Worm (Caenorhabditis elegans) whole organism, late embryonic: ENCODE data around the gene C02B8.3.

ENCODE experiments used
- C08G9.2 ChIP-seq: sonication (generic microtip); optimal IDR thresholded peaks from 2 replicates; lab custom pipeline; 2016; ENCODE audit warnings: mild to moderate bottlenecking, missing genetic modification characterization, moderate library complexity, missing compliant biosample characterization
- C38D4.7 ChIP-seq: fragments of 200-800 bp; sonication (Bioruptor generic); optimal IDR thresholded peaks from 2 replicates; lab custom pipeline; 2018; ENCODE audit warnings: mild to moderate bottlenecking, missing genetic modification characterization, moderate library complexity, missing compliant biosample characterization
- F13H6.1 ChIP-seq: sonication (generic microtip); optimal IDR thresholded peaks from 2 replicates; lab custom pipeline; 2016; ENCODE audit warnings: missing genetic modification characterization, missing compliant biosample characterization
- K09A11.1 ChIP-seq: sonication (generic microtip); optimal IDR thresholded peaks from 2 replicates; lab custom pipeline; 2017; ENCODE audit warnings: antibody characterized with exemption, mild to moderate bottlenecking, missing genetic modification characterization, missing compliant biosample characterization; ENCODE audit not compliant: insufficient read depth
- ama-1 ChIP-seq: fragments of 150-350 bp; optimal IDR thresholded peaks from 2 replicates; lab custom pipeline; 2014
- ceh-18 ChIP-seq: sonication (generic microtip); optimal IDR thresholded peaks from 2 replicates; lab custom pipeline; 2016; ENCODE audit warnings: missing genetic modification characterization, missing compliant biosample characterization
- ceh-19 ChIP-seq: fragments of 200-800 bp; sonication (Bioruptor generic); optimal IDR thresholded peaks from 2 replicates; lab custom pipeline; 2018; ENCODE audit warnings: mild to moderate bottlenecking, missing genetic modification characterization, missing compliant biosample characterization
- ceh-24 ChIP-seq: sonication (generic microtip); optimal IDR thresholded peaks from 2 replicates; lab custom pipeline; 2016; ENCODE audit warnings: mild to moderate bottlenecking, missing genetic modification characterization, missing compliant biosample characterization
- ceh-30 ChIP-seq: fragments of 150-350 bp; optimal IDR thresholded peaks from 2 replicates; lab custom pipeline; 2014; ENCODE audit warnings: missing biosample characterization, missing genetic modification characterization
- ceh-34 ChIP-seq: sonication (generic microtip); optimal IDR thresholded peaks from 2 replicates; lab custom pipeline; 2016; ENCODE audit warnings: mild to moderate bottlenecking, missing genetic modification characterization, missing compliant biosample characterization
- ceh-6 ChIP-seq: fragments of 200-800 bp; sonication (Bioruptor generic); optimal IDR thresholded peaks from 2 replicates; lab custom pipeline; 2018; ENCODE audit warnings: mild to moderate bottlenecking, missing genetic modification characterization, missing compliant biosample characterization
- ceh-9 ChIP-seq: sonication (generic microtip); optimal IDR thresholded peaks from 2 replicates; lab custom pipeline; 2016; ENCODE audit warnings: mild to moderate bottlenecking, missing genetic modification characterization, inconsistent platforms, missing compliant biosample characterization
- che-1 ChIP-seq: sonication (generic microtip); optimal IDR thresholded peaks from 2 replicates; lab custom pipeline; 2016; ENCODE audit warnings: mild to moderate bottlenecking, missing genetic modification characterization, missing compliant biosample characterization
- dmd-4 ChIP-seq: sonication (generic microtip); optimal IDR thresholded peaks from 2 replicates; lab custom pipeline; 2016; ENCODE audit warnings: borderline replicate concordance, missing genetic modification characterization, missing compliant biosample characterization
- dve-1 ChIP-seq: sonication (generic microtip); optimal IDR thresholded peaks from 2 replicates; lab custom pipeline; 2017; ENCODE audit warnings: antibody characterized with exemption, mild to moderate bottlenecking, missing genetic modification characterization, missing compliant biosample characterization
- elt-2 ChIP-seq: sonication (generic microtip); optimal IDR thresholded peaks from 2 replicates; lab custom pipeline; 2016; ENCODE audit warnings: missing genetic modification reagents, missing genetic modification characterization, missing compliant biosample characterization
- eyg-1 ChIP-seq: sonication (generic microtip); optimal IDR thresholded peaks from 2 replicates; lab custom pipeline; 2016; ENCODE audit warnings: missing genotype, missing genetic modification characterization, missing compliant biosample characterization
- fkh-10 ChIP-seq: fragments of 150-350 bp; optimal IDR thresholded peaks from 2 replicates; lab custom pipeline; 2014; ENCODE audit warnings: missing biosample characterization, missing genetic modification reagents, missing genetic modification characterization
- hlh-13 ChIP-seq: fragments of 200-800 bp; sonication (Bioruptor generic); optimal IDR thresholded peaks from 2 replicates; lab custom pipeline; 2018; ENCODE audit warnings: mild to moderate bottlenecking, missing genetic modification characterization, missing compliant biosample characterization
- hlh-15 ChIP-seq: sonication (generic microtip); optimal IDR thresholded peaks from 2 replicates; lab custom pipeline; 2016; ENCODE audit warnings: missing genetic modification characterization, missing compliant biosample characterization
- hlh-8 ChIP-seq: sonication (generic microtip); optimal IDR thresholded peaks from 2 replicates; lab custom pipeline; 2016; ENCODE audit warnings: missing genotype, missing genetic modification characterization, missing compliant biosample characterization
- lim-6 ChIP-seq: sonication (generic microtip); optimal IDR thresholded peaks from 2 replicates; lab custom pipeline; 2016; ENCODE audit warnings: missing genetic modification characterization, missing compliant biosample characterization
- nfya-1 ChIP-seq: sonication (generic microtip); optimal IDR thresholded peaks from 2 replicates; lab custom pipeline; 2017; ENCODE audit warnings: missing genetic modification characterization, mild to moderate bottlenecking, missing compliant biosample characterization, antibody characterized with exemption, moderate library complexity
- nhr-11 ChIP-seq: fragments of 150-350 bp; optimal IDR thresholded peaks from 2 replicates; lab custom pipeline; 2014; ENCODE audit warnings: missing biosample characterization, missing genetic modification characterization
- odd-2 ChIP-seq: sonication (generic microtip); optimal IDR thresholded peaks from 2 replicates; lab custom pipeline; 2017; ENCODE audit warnings: antibody characterized with exemption, mild to moderate bottlenecking, missing genetic modification characterization, missing compliant biosample characterization
- pag-3 ChIP-seq: sonication (generic microtip); optimal IDR thresholded peaks from 2 replicates; lab custom pipeline; 2016; ENCODE audit warnings: missing compliant biosample characterization, missing genetic modification characterization, borderline replicate concordance
- pax-1 ChIP-seq: fragments of 150-350 bp; optimal IDR thresholded peaks from 2 replicates; lab custom pipeline; 2014; ENCODE audit warnings: missing biosample characterization, missing genetic modification characterization
- pha-4 ChIP-seq: fragments of 150-350 bp; optimal IDR thresholded peaks from 2 replicates; lab custom pipeline; 2018; ENCODE audit warnings: missing biosample characterization, missing genetic modification reagents, missing genetic modification characterization
- ref-2 ChIP-seq: sonication (generic microtip); optimal IDR thresholded peaks from 2 replicates; lab custom pipeline; 2016; ENCODE audit warnings: missing genetic modification characterization, missing compliant biosample characterization
- rnt-1 ChIP-seq: sonication (generic microtip); optimal IDR thresholded peaks from 2 replicates; lab custom pipeline; 2016; ENCODE audit warnings: missing genetic modification characterization, missing compliant biosample characterization
- sdc-2 ChIP-seq: sonication (generic microtip); optimal IDR thresholded peaks from 2 replicates; lab custom pipeline; 2016; ENCODE audit warnings: missing genotype, missing genetic modification characterization, missing compliant biosample characterization
- sox-4 ChIP-seq: sonication (generic microtip); optimal IDR thresholded peaks from 2 replicates; lab custom pipeline; 2017; ENCODE audit warnings: mild to moderate bottlenecking, missing genetic modification characterization, inconsistent platforms, missing compliant biosample characterization
- tbx-2 ChIP-seq: sonication (generic microtip); optimal IDR thresholded peaks from 2 replicates; lab custom pipeline; 2016; ENCODE audit warnings: missing genetic modification characterization, missing compliant biosample characterization
- ttx-3 ChIP-seq: sonication (generic microtip); optimal IDR thresholded peaks from 2 replicates; lab custom pipeline; 2016; ENCODE audit warnings: missing genetic modification reagents, missing genetic modification characterization, missing compliant biosample characterization
- unc-86 ChIP-seq: sonication (generic microtip); optimal IDR thresholded peaks from 2 replicates; lab custom pipeline; 2016; ENCODE audit warnings: missing genetic modification characterization, missing compliant biosample characterization
- zip-5 ChIP-seq: sonication (generic microtip); optimal IDR thresholded peaks from 2 replicates; lab custom pipeline; 2016; ENCODE audit warnings: missing genetic modification characterization, missing compliant biosample characterization

Gene C02B8.3

ce11 chrX:8109531-8109930 is 29.7 kb upstream of the C02B8.3 start:
- TF ChIP-seq tbx-2 (tag; lab: Kevin White, UChicago) (peak; percentile 19), dve-1 (no peak)

DNA sequence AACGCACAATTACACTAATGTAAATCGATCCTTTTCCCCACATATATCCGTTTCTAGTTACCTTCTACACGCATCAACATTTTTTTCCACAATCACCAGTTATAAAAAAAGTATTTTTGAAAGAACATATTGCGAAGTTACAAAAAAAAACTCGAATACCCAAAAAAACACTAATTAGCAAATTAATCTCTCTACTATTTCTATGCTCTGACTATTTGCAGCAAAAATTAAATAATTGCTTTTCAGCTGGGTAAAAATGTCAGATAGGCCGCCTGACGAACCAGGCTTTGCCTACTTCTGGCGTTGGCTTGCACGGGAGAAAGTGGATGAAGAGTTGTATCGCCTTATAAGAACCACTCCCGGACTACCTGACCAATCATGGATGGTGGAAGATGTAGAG is 29.1 kb upstream of the C02B8.3 start, which contains the start of gene K07E3.1:
Gene K07E3.1 (plus strand): TSS at position 247 of the 400 bp plus-strand sequence.
- TF ChIP-seq dmd-4 (tag; lab: Kevin White, UChicago) (no peak), odd-2 (no peak), fkh-10 (no peak), ama-1 (lab: Kevin White, UChicago) (no peak), rnt-1 (tag; lab: Kevin White, UChicago) (no peak), elt-2 (tag; lab: Kevin White, UChicago) (no peak), ref-2 (tag; lab: Kevin White, UChicago) (no peak), che-1 (tag; lab: Kevin White, UChicago) (no peak), ceh-34 (tag; lab: Kevin White, UChicago) (no peak), ceh-9 (tag; lab: Kevin White, UChicago) (no peak), ceh-19 (no peak), ceh-24 (tag; lab: Kevin White, UChicago) (no peak), tbx-2 (tag; lab: Kevin White, UChicago) (no peak), F13H6.1 (tag; lab: Kevin White, UChicago) (no peak), eyg-1 (tag; lab: Kevin White, UChicago) (no peak), unc-86 (tag; lab: Kevin White, UChicago) (no peak), nhr-11 (no peak), hlh-15 (no peak), C38D4.7 (GFP tag; lab: Kevin White, UChicago) (no peak), ttx-3 (tag; lab: Kevin White, UChicago) (no peak)

DNA sequence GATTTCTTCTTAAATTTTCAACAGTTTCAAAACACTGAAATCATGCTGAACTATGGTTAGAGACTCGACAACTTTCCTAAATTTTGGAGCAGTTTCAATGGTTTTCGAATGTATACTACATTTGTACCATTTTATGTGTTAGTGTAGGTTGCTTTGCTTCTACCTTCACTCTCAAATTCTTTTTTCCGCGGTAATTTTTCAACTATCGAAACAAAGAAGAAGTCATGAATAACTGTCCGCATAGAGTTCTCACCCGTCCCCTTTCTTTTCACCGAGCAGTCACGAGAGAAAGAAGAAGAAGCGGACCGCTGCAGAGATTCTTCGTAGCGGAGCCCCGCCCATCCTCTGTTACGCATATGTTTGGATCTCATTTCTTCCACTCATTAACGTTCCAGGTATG is 23.1 kb upstream of the C02B8.3 start, which contains the start of gene hlh-8:
Gene hlh-8 (plus strand): TSS at position 301 of the 400 bp plus-strand sequence.
- TF ChIP-seq hlh-8 (tag; lab: Kevin White, UChicago) (peak; percentile 49), nhr-11 (no peak), eyg-1 (tag; lab: Kevin White, UChicago) (no peak)

- TF ChIP-seq hlh-8 (tag; lab: Kevin White, UChicago), result peak; percentile 98
- no peak for TF ChIP-seq ceh-6 (GFP tag; lab: Kevin White, UChicago)
These were observed 21.4 kb upstream of the C02B8.3 start for ce11 chrX:8117827-8118317.

- TF ChIP-seq pag-3 (tag; lab: Kevin White, UChicago), result no peak
- TF ChIP-seq che-1 (tag; lab: Kevin White, UChicago), result no peak
- TF ChIP-seq zip-5 (tag; lab: Kevin White, UChicago), result no peak
- TF ChIP-seq pax-1 (tag; lab: Kevin White, UChicago), result no peak
- TF ChIP-seq C08G9.2, result no peak
- no peak for TF ChIP-seq ceh-9 (tag; lab: Kevin White, UChicago)
These were observed 19.0 kb upstream of the C02B8.3 start for ce11 chrX:8120281-8120680.

- no peak for TF ChIP-seq hlh-8 (tag; lab: Kevin White, UChicago)
- TF ChIP-seq che-1 (tag; lab: Kevin White, UChicago), result no peak
- TF ChIP-seq ceh-18, result no peak
- no peak for TF ChIP-seq pag-3 (tag; lab: Kevin White, UChicago)
- no peak for TF ChIP-seq sdc-2
- no peak for TF ChIP-seq ceh-30 (tag; lab: Kevin White, UChicago)
- no peak for TF ChIP-seq sox-4 (tag; lab: Kevin White, UChicago)
- TF ChIP-seq pha-4, result no peak
- TF ChIP-seq lim-6 (tag; lab: Kevin White, UChicago), result no peak
- TF ChIP-seq nfya-1 (tag; lab: Kevin White, UChicago), result no peak
- TF ChIP-seq hlh-13 (GFP tag; lab: Kevin White, UChicago), result no peak
- no peak for TF ChIP-seq unc-86 (tag; lab: Kevin White, UChicago)
- no peak for TF ChIP-seq K09A11.1 (tag; lab: Kevin White, UChicago)
- TF ChIP-seq ceh-19, result no peak
- TF ChIP-seq ceh-34 (tag; lab: Kevin White, UChicago), result no peak
These were observed 16.1 kb upstream of the C02B8.3 start, which contains the start of gene C02B8.12 for ce11 chrX:8123194-8123593. TSS of gene C02B8.12 (minus strand) at chrX:8123368.
